Worm (Caenorhabditis elegans) whole organism, young adult: ENCODE data around the gene R02F2.6.

Source experiments
- F10E7.11 ChIP-seq: sonication (generic microtip); optimal IDR thresholded peaks from 2 replicates; lab custom pipeline; 2017; ENCODE audit warnings: mild to moderate bottlenecking, missing genetic modification characterization, moderate library complexity, missing compliant biosample characterization
- hmg-20 ChIP-seq: fragments of 200-800 bp; sonication (Bioruptor generic); IDR thresholded peaks from 2 replicates; pipeline ENCODE4 v1.3.6; 2022; ENCODE audit warnings: missing genetic modification reagents, missing genetic modification characterization, missing compliant biosample characterization
- nfya-1 ChIP-seq: sonication (generic microtip); optimal IDR thresholded peaks from 2 replicates; lab custom pipeline; 2017; ENCODE audit warnings: antibody characterized with exemption, missing compliant biosample characterization, missing genetic modification characterization, borderline replicate concordance; ENCODE audit not compliant: insufficient read depth

DNA sequence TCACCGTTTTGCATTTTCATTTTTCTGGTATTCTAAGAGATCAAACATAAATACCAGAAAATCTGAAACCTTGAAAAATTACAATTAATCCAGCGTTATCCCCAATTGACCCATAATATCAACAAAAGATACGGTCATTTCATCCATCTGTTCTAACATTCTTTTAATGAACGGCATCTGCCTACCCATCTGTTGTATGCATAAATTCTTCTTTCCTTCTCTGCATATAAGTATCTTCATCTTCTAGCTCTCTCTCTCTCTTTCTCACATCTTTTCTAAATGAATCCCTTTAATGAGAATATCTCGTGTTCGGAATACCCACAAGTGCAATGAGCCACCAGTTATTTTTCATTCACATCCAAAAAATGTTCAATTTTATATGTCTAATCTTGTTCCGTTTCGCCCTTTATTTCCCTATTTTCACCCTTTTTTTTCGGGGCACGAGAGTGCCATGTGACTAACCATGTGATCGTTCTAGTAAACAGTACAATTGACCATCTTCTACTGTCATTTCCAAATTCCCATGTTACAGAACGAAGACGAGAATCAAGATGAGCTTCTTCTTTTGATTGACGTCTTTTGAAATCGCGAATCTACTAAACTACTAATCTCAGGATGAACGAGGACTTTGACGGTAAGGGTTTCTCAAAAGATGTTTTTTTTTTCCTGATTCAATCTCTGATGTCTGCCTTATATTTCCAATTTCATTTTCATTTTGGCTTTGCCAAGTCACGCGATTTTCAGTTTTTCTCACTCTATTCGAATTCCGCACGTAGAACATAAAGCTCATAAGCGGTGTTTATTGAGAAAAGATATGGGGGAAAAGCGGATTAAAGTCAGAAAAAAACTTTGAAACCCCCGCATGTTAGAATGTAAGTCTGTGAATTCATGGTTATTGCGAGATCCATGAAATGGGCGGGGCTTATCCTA lies 22.9 kb upstream of the R02F2.6 start, which contains the start of gene R02F2.1:
- no peak for TF ChIP-seq nfya-1 (tag; lab: Kevin White, UChicago)
- TF ChIP-seq F10E7.11, result no peak
- TF ChIP-seq hmg-20 (GFP tag; lab: Robert Waterston, UW), result no peak
